Worm (Caenorhabditis elegans) whole organism, L4/young adult: ENCODE measurements around the gene npp-26.

Source experiments
- W03F9.2 ChIP-seq: fragments of 150-350 bp; optimal IDR thresholded peaks from 2 replicates; lab custom pipeline; 2014; ENCODE audit warnings: missing biosample characterization, missing genetic modification characterization
- dao-5 ChIP-seq: sonication (generic microtip); optimal IDR thresholded peaks from 2 replicates; lab custom pipeline; 2016; ENCODE audit warnings: missing genotype, missing genetic modification characterization, moderate library complexity, missing compliant biosample characterization
- him-1 ChIP-seq: sonication (generic microtip); optimal IDR thresholded peaks from 2 replicates; lab custom pipeline; 2016; ENCODE audit warnings: missing genotype, missing genetic modification reagents, missing genetic modification characterization, missing compliant biosample characterization

Gene npp-26

ce11 chrIV:4749728-4750278, 14.7 kb upstream of the npp-26 start, which contains the start of the genes rpl-20 and Y17G9B.5:
Gene rpl-20 (minus strand): TSS chrIV:4749778.
Gene Y17G9B.5 (plus strand): TSS chrIV:4750240.
- TF ChIP-seq him-1 (tag; lab: Kevin White, UChicago) (peak; percentile 99), W03F9.2 (peak; percentile 99), dao-5 (tag; lab: Kevin White, UChicago) (peak; percentile 82)

- TF ChIP-seq dao-5 (tag; lab: Kevin White, UChicago) (no peak), W03F9.2 (no peak), him-1 (tag; lab: Kevin White, UChicago) (no peak)
Measured at ce11 chrIV:4751814-4752213, 12.7 kb upstream of the npp-26 start, which contains the start of gene Y17G9B.4. Gene Y17G9B.4 (plus strand): TSS chrIV:4752119.

ce11 chrIV:4755929-4756655, 8.4 kb upstream of the npp-26 start, which contains the start of the genes fbxb-77 and Y17G9B.11:
Gene fbxb-77 (minus strand): TSS chrIV:4756157.
Gene Y17G9B.11 (plus strand): TSS chrIV:4756605.
- TF ChIP-seq him-1 (tag; lab: Kevin White, UChicago) (no peak), dao-5 (tag; lab: Kevin White, UChicago) (no peak), W03F9.2 (no peak)

- no peak for TF ChIP-seq him-1 (tag; lab: Kevin White, UChicago)
- no peak for TF ChIP-seq W03F9.2
- TF ChIP-seq dao-5 (tag; lab: Kevin White, UChicago), result no peak
Measured at ce11 chrIV:4758659-4759058, 5.9 kb upstream of the npp-26 start, which contains the start of gene Y17G9B.8. Gene Y17G9B.8 (minus strand): TSS chrIV:4758840.

- TF ChIP-seq dao-5 (tag; lab: Kevin White, UChicago), result no peak
Measured at ce11 chrIV:4760378-4761084, 4.0 kb upstream of the npp-26 start, which contains the start of the genes memi-1 and cyp-31A3. Gene memi-1 (minus strand): TSS chrIV:4760428. Gene cyp-31A3 (plus strand): TSS chrIV:4761049.

ce11 chrIV:4763844-4764243, 678 bp upstream of the npp-26 start, which contains the start of gene Y17G9B.2:
Gene Y17G9B.2 (plus strand): TSS chrIV:4764144.
- TF ChIP-seq him-1 (tag; lab: Kevin White, UChicago) (no peak), dao-5 (tag; lab: Kevin White, UChicago) (no peak), W03F9.2 (no peak)

ce11 chrIV:4771792-4772191, 7.3 kb downstream of the npp-26 start, which contains the start of gene R11E3.2:
Gene R11E3.2 (plus strand): TSS chrIV:4772092.
- TF ChIP-seq him-1 (tag; lab: Kevin White, UChicago) (no peak), W03F9.2 (no peak), dao-5 (tag; lab: Kevin White, UChicago) (no peak)

- no peak for TF ChIP-seq W03F9.2
- no peak for TF ChIP-seq him-1 (tag; lab: Kevin White, UChicago)
- no peak for TF ChIP-seq dao-5 (tag; lab: Kevin White, UChicago)
Measured at ce11 chrIV:4776001-4776400, 11.5 kb downstream of the npp-26 start, which contains the start of gene R11E3.19. Gene R11E3.19 (minus strand): TSS chrIV:4776101.

- TF ChIP-seq him-1 (tag; lab: Kevin White, UChicago) (no peak), dao-5 (tag; lab: Kevin White, UChicago) (no peak), W03F9.2 (no peak)
Measured at ce11 chrIV:4776501-4776900, 12.0 kb downstream of the npp-26 start.

ce11 chrIV:4780129-4780528, 15.6 kb downstream of the npp-26 start, which contains the start of gene set-15:
Gene set-15 (minus strand): TSS chrIV:4780229.
- TF ChIP-seq W03F9.2, result no peak
- no peak for TF ChIP-seq him-1 (tag; lab: Kevin White, UChicago)
- TF ChIP-seq dao-5 (tag; lab: Kevin White, UChicago), result no peak

ce11 chrIV:4781123-4781522, 16.6 kb downstream of the npp-26 start:
- no peak for TF ChIP-seq dao-5 (tag; lab: Kevin White, UChicago)
- TF ChIP-seq W03F9.2, result no peak
- TF ChIP-seq him-1 (tag; lab: Kevin White, UChicago), result no peak

- no peak for TF ChIP-seq W03F9.2
- TF ChIP-seq him-1 (tag; lab: Kevin White, UChicago), result no peak
- TF ChIP-seq dao-5 (tag; lab: Kevin White, UChicago), result no peak
Measured at ce11 chrIV:4788332-4788731, 23.8 kb downstream of the npp-26 start, which contains the start of gene nhr-104. Gene nhr-104 (minus strand): TSS chrIV:4788692.

- no peak for TF ChIP-seq him-1 (tag; lab: Kevin White, UChicago)
- TF ChIP-seq W03F9.2, result no peak
- no peak for TF ChIP-seq dao-5 (tag; lab: Kevin White, UChicago)
Measured at ce11 chrIV:4789445-4789844, 24.9 kb downstream of the npp-26 start, which contains the start of gene R11E3.1. Gene R11E3.1 (plus strand): TSS chrIV:4789745.
